Worm (Caenorhabditis elegans) whole organism, midembryonic: ENCODE results near the gene srg-24.

ENCODE experiments used
- T22C8.4 ChIP-seq: fragments of 200-800 bp; sonication (Bioruptor generic); IDR thresholded peaks from 2 replicates; pipeline ENCODE4 v1.3.6; 2022; ENCODE audit warnings: missing genetic modification characterization, missing compliant biosample characterization
- flt-1 ChIP-seq: fragments of 200-800 bp; sonication (Bioruptor generic); IDR thresholded peaks from 2 replicates; pipeline ENCODE4 v1.3.6; 2022; ENCODE audit warnings: missing genetic modification characterization, missing compliant biosample characterization
- klf-2 ChIP-seq: fragments of 200-800 bp; sonication (Bioruptor generic); conservative IDR thresholded peaks from 2 replicates; pipeline ENCODE4 v1.3.6; 2022; ENCODE audit warnings: missing genetic modification reagents, missing genetic modification characterization, missing compliant biosample characterization
- tab-1 ChIP-seq: fragments of 200-800 bp; sonication (Bioruptor generic); IDR thresholded peaks from 2 replicates; pipeline ENCODE4 v1.3.6; 2022; ENCODE audit warnings: missing genetic modification characterization, missing compliant biosample characterization

ce11 chrII:3052843-3053242 is 47.6 kb downstream of the srg-24 start:
- TF ChIP-seq flt-1 (GFP tag; lab: Robert Waterston, UW) (no peak), tab-1 (GFP tag; lab: Robert Waterston, UW) (no peak), klf-2 (GFP tag; lab: Robert Waterston, UW) (no peak), T22C8.4 (GFP tag; lab: Robert Waterston, UW) (no peak)
